Worm (Caenorhabditis elegans) whole organism, L2 larva: ENCODE measurements around the gene fat-6.
A peak's percentile ranks its signal among the peaks of the same experiment; 100 is the strongest.

ENCODE experiments used
- ama-1 ChIP-seq: fragments of 150-350 bp; optimal IDR thresholded peaks from 2 replicates; lab custom pipeline; 2018; ENCODE audit warnings: inconsistent platforms
- ceh-82 ChIP-seq: fragments of 150-350 bp; optimal IDR thresholded peaks from 2 replicates; lab custom pipeline; 2014; ENCODE audit warnings: missing biosample characterization, missing genetic modification characterization
- fos-1 ChIP-seq: fragments of 150-350 bp; optimal IDR thresholded peaks from 2 replicates; lab custom pipeline; 2014; ENCODE audit warnings: missing biosample characterization, missing genetic modification characterization
- lin-39 ChIP-seq: fragments of 150-350 bp; optimal IDR thresholded peaks from 2 replicates; lab custom pipeline; 2014; ENCODE audit warnings: missing biosample characterization, missing genetic modification reagents, missing genetic modification characterization
- nhr-10 ChIP-seq: sonication (generic microtip); optimal IDR thresholded peaks from 2 replicates; lab custom pipeline; 2017; ENCODE audit warnings: missing biosample characterization, missing genetic modification characterization
- nhr-11 ChIP-seq: fragments of 150-350 bp; optimal IDR thresholded peaks from 2 replicates; lab custom pipeline; 2014; ENCODE audit warnings: missing biosample characterization, missing genetic modification characterization
- nhr-77 ChIP-seq: fragments of 150-350 bp; optimal IDR thresholded peaks from 2 replicates; lab custom pipeline; 2014; ENCODE audit warnings: missing biosample characterization, missing genetic modification characterization
- sem-4 ChIP-seq: fragments of 150-350 bp; optimal IDR thresholded peaks from 2 replicates; lab custom pipeline; 2014; ENCODE audit warnings: missing biosample characterization, missing genetic modification reagents, missing genetic modification characterization
- skn-1 ChIP-seq: sonication (generic microtip); optimal IDR thresholded peaks from 2 replicates; lab custom pipeline; 2017; ENCODE audit warnings: missing biosample characterization, missing genetic modification characterization
- snpc-4 ChIP-seq: fragments of 150-350 bp; optimal IDR thresholded peaks from 2 replicates; lab custom pipeline; 2014; ENCODE audit warnings: missing biosample characterization, missing genetic modification characterization
- unc-62 ChIP-seq: fragments of 150-350 bp; optimal IDR thresholded peaks from 2 replicates; lab custom pipeline; 2014; ENCODE audit warnings: missing biosample characterization, missing genetic modification reagents, missing genetic modification characterization
- zag-1 ChIP-seq: fragments of 150-350 bp; optimal IDR thresholded peaks from 2 replicates; lab custom pipeline; 2014; ENCODE audit warnings: missing biosample characterization, missing genetic modification characterization

DNA sequence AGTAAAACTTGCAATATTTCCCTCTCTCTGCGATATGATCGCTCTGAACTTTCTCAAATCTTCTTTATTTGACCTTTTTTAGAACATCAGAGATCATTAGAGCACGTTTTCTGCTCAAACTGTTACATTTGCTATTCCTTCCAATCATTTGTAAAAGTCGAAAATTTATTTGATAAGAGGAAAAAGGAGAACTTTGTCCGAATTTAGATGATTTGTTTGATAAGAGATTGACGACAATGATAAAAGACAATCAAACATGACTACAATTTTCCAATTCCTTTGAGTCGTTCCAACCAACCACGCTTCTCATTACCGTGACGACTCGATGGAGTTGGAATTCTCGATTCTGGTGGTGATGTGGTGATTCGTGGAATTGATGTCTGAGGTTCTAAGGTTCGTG is 2.4 kb upstream of the fat-6 start:
- TF ChIP-seq nhr-77 (tag; lab: Kevin White, UChicago) (no peak), skn-1 (tag; lab: Kevin White, UChicago) (no peak), snpc-4 (tag; lab: Kevin White, UChicago) (no peak), zag-1 (tag; lab: Kevin White, UChicago) (no peak), ceh-82 (no peak), lin-39 (tag; lab: Kevin White, UChicago) (no peak), sem-4 (tag; lab: Kevin White, UChicago) (no peak), nhr-10 (no peak), ama-1 (lab: Kevin White, UChicago) (no peak), nhr-11 (no peak), fos-1 (tag; lab: Kevin White, UChicago) (peak; percentile 60), unc-62 (no peak)
